Fruit fly (Drosophila melanogaster) whole organism, pupa: ENCODE results near the gene Lkb1.

Source experiments
- CG10348 ChIP-seq: fragments of 200-800 bp; sonication (Bioruptor generic); IDR thresholded peaks from 2 replicates; pipeline ENCODE4 v1.3.6; 2022; ENCODE audit warnings: missing biosample characterization, missing genetic modification characterization
- CG12605 ChIP-seq: fragments of 200-800 bp; sonication (Bioruptor generic); IDR thresholded peaks from 2 replicates; pipeline ENCODE4 v1.3.6; 2022; ENCODE audit warnings: missing biosample characterization, missing genetic modification characterization
- CG13204 ChIP-seq: fragments of 200-800 bp; sonication (Bioruptor generic); optimal IDR thresholded peaks from 2 replicates; lab custom pipeline; 2018; ENCODE audit warnings: missing biosample characterization, mild to moderate bottlenecking, missing genetic modification characterization, moderate library complexity
- CG14655 ChIP-seq: fragments of 200-800 bp; sonication (Bioruptor generic); optimal IDR thresholded peaks from 3 replicates; lab custom pipeline; 2017; ENCODE audit warnings: mild to moderate bottlenecking, missing biosample characterization, missing genetic modification reagents, missing genetic modification characterization
- CG15710 ChIP-seq: fragments of 200-800 bp; sonication (Bioruptor generic); optimal IDR thresholded peaks from 2 replicates; lab custom pipeline; 2018; ENCODE audit warnings: missing biosample characterization, mild to moderate bottlenecking, missing genetic modification characterization, moderate library complexity
- CG17806 ChIP-seq: fragments of 200-800 bp; sonication (Bioruptor generic); optimal IDR thresholded peaks from 2 replicates; lab custom pipeline; 2018; ENCODE audit warnings: missing biosample characterization, mild to moderate bottlenecking, missing genetic modification characterization, moderate library complexity
- CG32121 ChIP-seq: fragments of 200-800 bp; sonication (Bioruptor generic); IDR thresholded peaks from 2 replicates; pipeline ENCODE4 v1.3.6; 2022; ENCODE audit warnings: missing biosample characterization, missing genetic modification characterization
- CG34367 ChIP-seq: fragments of 200-800 bp; sonication (Bioruptor generic); optimal IDR thresholded peaks from 2 replicates; lab custom pipeline; 2018; ENCODE audit warnings: missing biosample characterization, mild to moderate bottlenecking, missing genetic modification characterization
- CG4496 ChIP-seq: fragments of 200-800 bp; sonication (Bioruptor generic); IDR thresholded peaks from 3 replicates; pipeline ENCODE4 v1.3.6; 2022; ENCODE audit warnings: missing biosample characterization, missing genetic modification characterization
- CG8159 ChIP-seq: fragments of 200-800 bp; sonication (Bioruptor generic); optimal IDR thresholded peaks from 3 replicates; lab custom pipeline; 2018; ENCODE audit warnings: missing biosample characterization, mild to moderate bottlenecking, missing genetic modification characterization, moderate library complexity
- CG8301 ChIP-seq: fragments of 200-800 bp; sonication (Bioruptor generic); optimal IDR thresholded peaks from 2 replicates; lab custom pipeline; 2018; ENCODE audit warnings: missing biosample characterization, mild to moderate bottlenecking, missing genetic modification characterization
- CG9948 ChIP-seq: fragments of 200-800 bp; sonication (Bioruptor generic); optimal IDR thresholded peaks from 2 replicates; lab custom pipeline; 2018; ENCODE audit warnings: missing biosample characterization, mild to moderate bottlenecking, missing genetic modification characterization, moderate library complexity
- D1 ChIP-seq: fragments of 200-800 bp; sonication (Bioruptor generic); optimal IDR thresholded peaks from 2 replicates; lab custom pipeline; 2018; ENCODE audit warnings: missing biosample characterization, mild to moderate bottlenecking, missing genetic modification characterization, moderate library complexity
- EcR ChIP-seq: fragments of 200-800 bp; sonication (Bioruptor generic); optimal IDR thresholded peaks from 3 replicates; lab custom pipeline; 2019; ENCODE audit warnings: missing biosample characterization, missing genetic modification characterization, mild to moderate bottlenecking, moderate library complexity, missing genetic modification reagents
- Ets98B ChIP-seq: fragments of 200-800 bp; sonication (Bioruptor generic); IDR thresholded peaks from 2 replicates; pipeline ENCODE4 v1.3.6; 2022; ENCODE audit warnings: missing biosample characterization, missing genetic modification characterization
- Pif1A ChIP-seq: fragments of 200-800 bp; sonication (Bioruptor generic); optimal IDR thresholded peaks from 3 replicates; lab custom pipeline; 2016; ENCODE audit warnings: missing biosample characterization, missing genetic modification characterization
- Pif1B ChIP-seq: fragments of 200-800 bp; sonication (Bioruptor generic); optimal IDR thresholded peaks from 3 replicates; lab custom pipeline; 2016; ENCODE audit warnings: missing biosample characterization, missing genetic modification characterization
- Snoo ChIP-seq: fragments of 200-800 bp; sonication (Bioruptor generic); optimal IDR thresholded peaks from 3 replicates; lab custom pipeline; 2017; ENCODE audit warnings: missing biosample characterization, mild to moderate bottlenecking, missing genetic modification characterization, inconsistent platforms
- fd96Ca ChIP-seq: fragments of 200-800 bp; sonication (Bioruptor generic); IDR thresholded peaks from 3 replicates; pipeline ENCODE4 v1.3.6; 2022; ENCODE audit warnings: missing biosample characterization, missing genetic modification characterization
- gl ChIP-seq: fragments of 200-800 bp; sonication (Bioruptor generic); optimal IDR thresholded peaks from 2 replicates; lab custom pipeline; 2018; ENCODE audit warnings: missing biosample characterization, mild to moderate bottlenecking, missing genetic modification characterization
- rn ChIP-seq: fragments of 200-800 bp; sonication (Bioruptor generic); IDR thresholded peaks from 2 replicates; pipeline ENCODE4 v1.3.6; 2022; ENCODE audit warnings: missing biosample characterization, missing genetic modification characterization

Gene Lkb1

DNA sequence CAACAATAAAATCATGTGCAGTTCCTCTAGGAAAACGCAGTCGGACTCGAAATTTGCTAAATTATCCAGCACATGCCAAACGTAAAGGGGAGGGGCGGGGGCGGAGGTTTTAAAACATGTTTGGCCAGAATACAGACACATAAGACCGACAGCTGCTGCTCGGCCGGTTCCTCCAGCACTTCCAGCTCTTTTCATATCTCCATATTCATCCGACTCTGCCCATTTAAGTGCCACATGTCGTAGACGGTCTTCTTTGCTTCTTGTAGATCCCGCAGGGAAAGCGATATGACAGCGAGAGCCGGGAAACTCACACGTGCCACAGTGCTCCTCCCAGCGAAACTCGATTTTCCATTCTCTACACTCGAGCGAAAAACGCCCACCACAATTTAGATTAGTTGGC lies 42.7 kb downstream of the Lkb1 start:
- TF ChIP-seq rn (GFP tag; lab: Robert Waterston, UW): no peak

DNA sequence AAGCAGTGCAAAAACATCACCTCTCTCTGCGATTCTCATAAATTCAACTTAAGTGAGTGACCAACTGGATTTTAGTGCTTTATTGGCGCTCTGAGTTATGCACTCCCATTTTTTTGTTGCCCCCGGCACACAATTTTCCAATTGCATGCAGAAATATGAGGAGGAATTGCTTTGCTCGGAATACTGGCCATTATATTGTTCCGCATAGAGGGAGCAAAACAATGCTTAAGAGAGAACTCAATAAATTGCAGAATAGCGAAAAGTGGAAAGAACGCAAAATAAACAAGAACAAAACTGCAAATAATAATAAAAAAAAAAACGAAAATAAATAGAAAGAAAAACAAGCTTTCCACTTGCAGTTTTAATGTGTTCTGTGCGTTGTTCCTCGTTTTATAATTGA lies 44.4 kb downstream of the Lkb1 start:
- TF ChIP-seq fd96Ca (GFP tag; lab: Robert Waterston, UW): no peak
- 0 out of 2 replicates have a peak, but pooled peaks have one; percentile 16 for TF ChIP-seq CG32121 (GFP tag; lab: Robert Waterston, UW)

DNA sequence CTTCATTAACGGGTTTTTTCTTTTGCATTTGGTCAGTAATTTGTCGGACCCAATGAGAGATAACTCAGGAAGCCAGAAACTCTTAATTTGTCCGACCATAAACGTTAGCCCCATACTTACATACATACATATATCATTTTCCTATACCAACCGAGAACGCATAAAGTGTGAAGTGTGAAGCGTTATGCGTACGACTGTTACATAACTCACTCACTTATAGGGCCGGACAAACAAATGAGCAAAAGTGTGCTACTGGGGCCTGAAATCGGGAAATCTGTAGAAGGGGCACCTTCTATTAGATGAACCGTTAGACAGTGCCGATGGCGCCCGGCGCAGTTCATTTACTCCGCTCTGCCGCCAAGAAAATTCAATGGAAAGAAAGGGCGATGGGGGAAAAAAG lies 45.6 kb downstream of the Lkb1 start:
- no peak for TF ChIP-seq CG32121 (GFP tag; lab: Robert Waterston, UW)
- no peak for TF ChIP-seq CG14655
- no peak for TF ChIP-seq CG10348 (GFP tag; lab: Robert Waterston, UW)
- TF ChIP-seq CG4496 (GFP tag; lab: Robert Waterston, UW): no peak
- no peak for TF ChIP-seq CG8301 (tag; lab: Kevin White, UChicago)
- TF ChIP-seq CG9948: no peak
- TF ChIP-seq CG8159 (tag; lab: Kevin White, UChicago): no peak
- no peak for TF ChIP-seq rn (GFP tag; lab: Robert Waterston, UW)
- TF ChIP-seq Pif1B: no peak
- no peak for TF ChIP-seq EcR (GFP tag; lab: Kevin White, UChicago)
- TF ChIP-seq Snoo (tag; lab: Kevin White, UChicago): no peak

DNA sequence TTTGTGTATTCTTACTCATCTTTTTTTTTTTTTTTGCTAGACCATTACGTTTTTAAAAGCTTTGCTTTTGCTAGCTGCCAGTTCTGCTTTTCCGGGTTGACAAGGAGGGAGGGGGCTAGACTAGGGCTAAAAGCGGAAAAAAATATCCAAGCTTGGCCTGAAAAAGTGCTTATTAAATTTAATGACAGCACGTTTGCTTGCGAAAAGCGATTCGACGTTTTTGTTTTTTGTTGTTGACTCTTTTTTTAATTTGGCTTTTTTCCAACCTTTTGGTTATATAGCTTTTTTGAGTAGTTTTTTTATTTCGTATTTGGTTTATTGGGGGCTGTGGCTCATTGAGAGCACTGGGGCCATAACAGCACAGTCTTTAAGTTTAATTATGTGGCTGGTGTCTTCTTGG lies 46.1 kb downstream of the Lkb1 start:
- TF ChIP-seq CG12605: no peak
- TF ChIP-seq fd96Ca (GFP tag; lab: Robert Waterston, UW): no peak
- no peak for TF ChIP-seq CG13204 (GFP tag; lab: Kevin White, UChicago)
- no peak for TF ChIP-seq CG10348 (GFP tag; lab: Robert Waterston, UW)
- no peak for TF ChIP-seq CG8301 (tag; lab: Kevin White, UChicago)
- TF ChIP-seq CG9948: no peak
- no peak for TF ChIP-seq Snoo (tag; lab: Kevin White, UChicago)
- TF ChIP-seq D1 (tag; lab: Kevin White, UChicago): no peak
- TF ChIP-seq Ets98B (GFP tag; lab: Robert Waterston, UW): no peak
- TF ChIP-seq CG8159 (tag; lab: Kevin White, UChicago): no peak
- TF ChIP-seq gl (tag; lab: Kevin White, UChicago): no peak
- TF ChIP-seq CG15710 (tag; lab: Kevin White, UChicago): no peak
- TF ChIP-seq CG17806 (tag; lab: Kevin White, UChicago): no peak
- no peak for TF ChIP-seq CG34367 (tag; lab: Kevin White, UChicago)
- no peak for TF ChIP-seq Pif1B
- no peak for TF ChIP-seq CG4496 (GFP tag; lab: Robert Waterston, UW)
- no peak for TF ChIP-seq Pif1A (GFP tag; lab: Kevin White, UChicago)
- TF ChIP-seq rn (GFP tag; lab: Robert Waterston, UW): no peak

DNA sequence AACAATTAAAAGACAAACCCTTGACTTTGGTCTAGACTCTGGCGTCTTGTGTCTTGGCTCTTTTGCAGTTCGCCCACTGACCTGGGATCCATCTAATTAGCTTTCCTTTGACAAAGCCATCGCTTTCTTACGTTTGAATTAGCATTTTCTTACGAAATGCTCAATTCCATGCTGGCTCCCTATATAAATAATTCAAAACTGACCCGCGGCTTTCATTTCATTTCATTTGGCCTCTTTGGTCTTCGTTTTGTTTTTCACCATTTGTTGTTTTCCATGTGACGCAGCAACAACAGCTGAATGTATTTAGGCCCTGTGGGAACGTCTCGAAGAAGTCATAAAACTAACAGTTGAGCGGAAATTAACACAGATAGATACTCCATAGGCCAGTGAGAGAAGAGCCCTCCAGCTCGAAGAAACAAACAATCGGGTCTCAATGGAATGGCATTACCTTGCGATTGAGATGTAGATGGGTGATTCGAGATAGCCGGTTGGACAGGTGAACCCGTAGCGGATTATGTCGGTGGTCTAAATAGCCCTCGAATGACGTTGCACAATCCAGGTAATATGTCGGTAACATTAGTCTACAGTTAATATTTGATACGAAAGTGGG lies 47.8 kb downstream of the Lkb1 start:
- TF ChIP-seq CG8301 (tag; lab: Kevin White, UChicago) (no peak), Ets98B (GFP tag; lab: Robert Waterston, UW) (no peak), CG4496 (GFP tag; lab: Robert Waterston, UW) (no peak), CG15710 (tag; lab: Kevin White, UChicago) (no peak), CG9948 (no peak), CG34367 (tag; lab: Kevin White, UChicago) (no peak), EcR (GFP tag; lab: Kevin White, UChicago) (no peak), Pif1B (no peak)
- TF ChIP-seq, all 21 proteins: peak for 0

DNA sequence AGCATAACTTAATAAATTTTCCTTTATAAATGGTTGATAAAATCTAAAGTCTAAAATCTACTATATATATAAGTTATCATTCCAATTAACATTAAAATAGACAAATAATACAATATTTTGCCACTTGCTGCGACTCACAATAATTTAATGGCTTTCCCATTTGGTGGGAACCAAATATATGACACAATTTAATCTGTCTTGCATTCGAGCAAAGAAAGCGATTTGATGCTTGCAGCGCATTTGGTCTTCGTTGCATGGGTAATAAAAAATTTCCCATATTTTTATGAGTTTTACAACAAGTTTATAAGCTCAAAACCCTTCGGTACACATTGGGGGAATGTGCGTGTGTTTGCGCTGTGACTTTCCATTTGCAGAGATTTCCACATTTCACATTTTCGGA lies 50.4 kb downstream of the Lkb1 start:
- TF ChIP-seq CG15710 (tag; lab: Kevin White, UChicago) (no peak), CG13204 (GFP tag; lab: Kevin White, UChicago) (no peak), D1 (tag; lab: Kevin White, UChicago) (no peak), CG34367 (tag; lab: Kevin White, UChicago) (no peak)

DNA sequence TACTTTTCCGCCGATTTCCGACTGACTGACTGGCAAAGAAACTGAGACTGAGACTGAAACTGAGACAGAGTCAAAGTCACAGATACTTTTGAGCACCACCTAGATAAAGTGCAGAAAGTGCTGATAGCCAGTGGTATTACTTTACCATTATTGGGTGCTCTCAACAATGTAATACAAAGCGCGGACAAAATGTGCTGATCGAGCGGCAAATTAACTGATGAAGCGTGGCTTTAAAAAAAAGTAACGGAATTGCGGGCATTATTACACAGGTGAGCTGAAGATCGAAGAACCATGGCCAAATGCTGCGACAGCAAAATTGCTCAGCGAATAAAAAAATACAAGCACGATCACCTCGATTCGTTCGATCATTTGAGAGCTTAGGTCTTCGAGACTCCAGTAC lies 52.5 kb downstream of the Lkb1 start:
- TF ChIP-seq CG9948 (no peak), CG34367 (tag; lab: Kevin White, UChicago) (no peak), rn (GFP tag; lab: Robert Waterston, UW) (no peak), Snoo (tag; lab: Kevin White, UChicago) (no peak), CG10348 (GFP tag; lab: Robert Waterston, UW) (no peak), CG4496 (GFP tag; lab: Robert Waterston, UW) (no peak), Pif1A (GFP tag; lab: Kevin White, UChicago) (no peak), Pif1B (no peak), fd96Ca (GFP tag; lab: Robert Waterston, UW) (no peak), CG14655 (no peak), Ets98B (GFP tag; lab: Robert Waterston, UW) (no peak), CG13204 (GFP tag; lab: Kevin White, UChicago) (no peak)
